Worm (Caenorhabditis elegans) whole organism, L4/young adult: Measurements from ENCODE around the gene srh-82.
A peak's percentile ranks its signal among the peaks of the same experiment; 100 is the strongest.

ENCODE experiments used
- W03F9.2 ChIP-seq: fragments of 150-350 bp; optimal IDR thresholded peaks from 2 replicates; lab custom pipeline; 2014; ENCODE audit warnings: missing biosample characterization, missing genetic modification characterization
- dao-5 ChIP-seq: sonication (generic microtip); optimal IDR thresholded peaks from 2 replicates; lab custom pipeline; 2016; ENCODE audit warnings: missing genotype, missing genetic modification characterization, moderate library complexity, missing compliant biosample characterization
- him-1 ChIP-seq: sonication (generic microtip); optimal IDR thresholded peaks from 2 replicates; lab custom pipeline; 2016; ENCODE audit warnings: missing genotype, missing genetic modification reagents, missing genetic modification characterization, missing compliant biosample characterization

srh-82 gene

ce11 chrV:144794-145193 is at the start of gene srh-82:
TSS of gene srh-82 (plus strand) at chrV:145094.
- TF ChIP-seq dao-5 (tag; lab: Kevin White, UChicago) = no peak
- no peak for TF ChIP-seq W03F9.2 (tag; lab: Kevin White, UChicago)

DNA sequence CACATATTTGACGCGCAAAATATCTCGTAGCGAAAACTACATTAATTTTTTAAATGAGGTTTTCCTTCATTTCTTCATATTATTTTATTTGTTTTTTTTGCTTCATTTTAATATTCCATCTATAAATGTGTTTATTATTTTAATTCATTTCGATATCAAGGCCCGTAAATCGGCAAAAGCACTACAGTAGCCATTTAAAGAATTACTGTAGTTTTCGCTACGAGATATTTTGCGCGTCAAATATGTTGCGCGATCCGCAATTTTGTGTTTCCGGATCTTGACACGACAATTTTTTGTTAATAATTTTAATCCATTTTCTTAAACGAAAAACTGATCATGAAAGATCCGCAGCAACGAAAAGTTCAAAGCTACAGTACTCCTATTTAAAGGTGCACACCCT is 42.7 kb upstream of the srh-82 start:
- no peak for TF ChIP-seq him-1
- no peak for TF ChIP-seq W03F9.2 (tag; lab: Kevin White, UChicago)
- TF ChIP-seq dao-5 (tag; lab: Kevin White, UChicago) = no peak

- TF ChIP-seq him-1 (no peak), dao-5 (tag; lab: Kevin White, UChicago) (no peak)
These were observed 41.7 kb upstream of the srh-82 start for ce11 chrV:103043-103702.

DNA sequence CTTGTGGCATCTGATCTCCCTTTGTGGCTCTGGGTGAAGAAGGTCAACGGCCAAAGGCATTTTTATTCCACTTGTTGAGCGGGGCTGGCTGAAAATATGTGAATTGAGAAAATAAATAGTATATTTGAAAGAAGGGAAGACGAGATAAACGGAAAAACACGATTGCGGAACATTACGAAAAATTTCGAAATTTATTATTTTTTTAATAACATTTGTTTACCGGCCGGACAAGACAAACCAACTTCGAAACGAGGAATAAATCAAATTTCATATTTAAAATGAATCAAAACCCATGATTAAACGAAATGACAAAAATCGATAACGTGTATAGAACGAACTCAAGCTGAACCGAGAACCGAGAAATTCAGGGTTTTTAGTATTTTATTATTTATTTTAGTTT is 40.9 kb upstream of the srh-82 start, which contains the start of gene rps-27:
TSS of gene rps-27 (minus strand) at position 101 of the 400 bp plus-strand sequence.
- no peak for TF ChIP-seq him-1

- peak; percentile 96 for TF ChIP-seq W03F9.2 (tag; lab: Kevin White, UChicago)
- TF ChIP-seq him-1 = no peak
These were observed 40.4 kb upstream of the srh-82 start, which contains the start of gene picd-1 for ce11 chrV:104474-104873. TSS of gene picd-1 (plus strand) at chrV:104825.

DNA sequence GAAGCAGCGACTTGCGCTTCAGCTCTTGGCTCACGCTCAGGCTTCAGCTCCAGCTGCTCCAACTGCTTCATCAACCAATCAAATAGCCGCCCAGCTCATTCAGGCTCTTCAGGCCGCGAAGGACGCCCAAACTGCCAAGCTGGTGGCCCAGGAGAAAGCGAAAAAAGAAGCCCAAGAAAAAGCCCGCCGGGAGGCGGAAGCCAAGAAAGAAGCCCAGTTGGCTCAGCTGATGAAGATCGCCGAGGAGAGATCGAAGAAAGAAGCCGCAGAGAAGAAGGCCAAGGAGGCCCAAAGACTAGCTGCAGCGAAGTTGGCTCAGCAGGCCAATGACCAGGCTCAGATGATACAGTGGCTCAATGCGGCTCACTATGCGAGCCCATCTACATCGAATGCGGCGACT is 28.7 kb upstream of the srh-82 start:
- TF ChIP-seq dao-5 (tag; lab: Kevin White, UChicago) = no peak
- no peak for TF ChIP-seq him-1
- TF ChIP-seq W03F9.2 (tag; lab: Kevin White, UChicago) = no peak

ce11 chrV:117312-117711 is 27.6 kb upstream of the srh-82 start:
- TF ChIP-seq dao-5 (tag; lab: Kevin White, UChicago) (no peak), him-1 (no peak), W03F9.2 (tag; lab: Kevin White, UChicago) (no peak)

DNA sequence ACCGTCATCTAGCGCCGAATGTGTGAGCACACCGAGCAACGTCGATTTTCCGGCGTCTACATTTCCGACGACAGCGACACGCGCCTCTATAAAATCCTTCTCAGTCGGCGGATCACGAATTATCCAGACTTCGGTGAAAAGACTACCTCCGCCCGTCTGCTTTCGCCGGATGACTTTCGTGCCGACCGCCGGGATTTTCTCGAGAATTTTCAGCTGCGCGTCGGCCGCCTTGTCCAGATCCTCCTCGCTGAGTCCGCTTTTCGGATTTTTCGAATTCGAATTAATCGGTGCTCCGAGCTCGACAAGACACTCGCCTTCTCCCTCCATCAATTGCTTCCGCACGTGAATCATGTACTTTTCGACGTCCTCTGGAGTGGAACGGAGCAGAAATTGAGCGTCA is 22.6 kb upstream of the srh-82 start:
- TF ChIP-seq dao-5 (tag; lab: Kevin White, UChicago) = no peak
- no peak for TF ChIP-seq him-1
- no peak for TF ChIP-seq W03F9.2 (tag; lab: Kevin White, UChicago)

- no peak for TF ChIP-seq him-1
- peak; percentile 91 for TF ChIP-seq W03F9.2 (tag; lab: Kevin White, UChicago)
These were observed 22.1 kb upstream of the srh-82 start, which contains the start of gene cgp-1 for ce11 chrV:122750-123149. TSS of gene cgp-1 (minus strand) at chrV:122789.

DNA sequence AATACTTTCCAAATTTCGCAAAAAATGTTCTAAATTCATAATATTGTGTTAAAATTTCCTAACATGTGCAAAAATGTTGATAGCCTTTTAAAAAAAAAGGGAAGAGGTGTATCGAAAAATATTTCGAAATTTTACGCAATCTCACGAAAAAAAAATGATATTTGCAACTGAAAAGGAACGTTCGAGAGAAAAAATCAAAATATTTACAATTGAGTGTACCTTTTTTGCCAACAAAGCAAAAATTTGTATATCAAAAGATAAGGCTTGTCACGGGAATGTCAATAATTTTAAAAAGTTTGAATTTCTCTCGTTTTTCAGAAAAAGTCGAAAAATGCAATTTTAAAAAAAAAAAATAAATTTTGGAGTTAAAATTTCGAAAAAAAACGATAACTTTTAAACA is 21.4 kb upstream of the srh-82 start:
- TF ChIP-seq him-1 = no peak
- peak; percentile 93 for TF ChIP-seq W03F9.2 (tag; lab: Kevin White, UChicago)
- no peak for TF ChIP-seq dao-5 (tag; lab: Kevin White, UChicago)

- no peak for TF ChIP-seq him-1
- no peak for TF ChIP-seq dao-5 (tag; lab: Kevin White, UChicago)
- peak; percentile 41 for TF ChIP-seq W03F9.2 (tag; lab: Kevin White, UChicago)
These were observed 21.0 kb upstream of the srh-82 start for ce11 chrV:123915-124314.

- TF ChIP-seq W03F9.2 (tag; lab: Kevin White, UChicago) (peak; percentile 99), dao-5 (tag; lab: Kevin White, UChicago) (no peak)
These were observed 18.3 kb upstream of the srh-82 start, which contains the start of gene W03F9.1 for ce11 chrV:126610-127009. TSS of gene W03F9.1 (minus strand) at chrV:126718.

ce11 chrV:127882-128281 is 17.0 kb upstream of the srh-82 start, which contains the start of the genes W03F9.2 and sftb-2:
TSS of gene W03F9.2 (minus strand) at chrV:128034.
TSS of gene sftb-2 (plus strand) at chrV:128237.
- TF ChIP-seq dao-5 (tag; lab: Kevin White, UChicago) (no peak), W03F9.2 (tag; lab: Kevin White, UChicago) (peak; percentile 94), him-1 (no peak)

- TF ChIP-seq him-1 (no peak), W03F9.2 (tag; lab: Kevin White, UChicago) (no peak), dao-5 (tag; lab: Kevin White, UChicago) (no peak)
These were observed 14.7 kb upstream of the srh-82 start for ce11 chrV:130186-130585.

- TF ChIP-seq W03F9.2 (tag; lab: Kevin White, UChicago) (no peak), him-1 (no peak), dao-5 (tag; lab: Kevin White, UChicago) (no peak)
These were observed 7.2 kb upstream of the srh-82 start for ce11 chrV:137667-138066.
